Worm (Caenorhabditis elegans) whole organism, young adult: ENCODE results near the gene ZC250.2.

Experiments
- F33H1.4 ChIP-seq: fragments of 200-800 bp; sonication (Bioruptor generic); IDR thresholded peaks from 2 replicates; pipeline ENCODE4 v1.3.6; 2022; ENCODE audit warnings: missing genetic modification reagents, missing genetic modification characterization, missing compliant biosample characterization
- F52B5.7 ChIP-seq: sonication (generic microtip); optimal IDR thresholded peaks from 2 replicates; lab custom pipeline; 2016; ENCODE audit warnings: mild to moderate bottlenecking, missing genetic modification characterization, missing compliant biosample characterization
- Y56A3A.18 ChIP-seq: fragments of 200-800 bp; sonication (Bioruptor generic); IDR thresholded peaks from 2 replicates; pipeline ENCODE4 v1.3.6; 2022; ENCODE audit warnings: missing genetic modification reagents, missing genetic modification characterization, missing compliant biosample characterization
- athp-1 ChIP-seq: sonication (generic microtip); optimal IDR thresholded peaks from 2 replicates; lab custom pipeline; 2017; ENCODE audit warnings: mild to moderate bottlenecking, missing genetic modification characterization, missing compliant biosample characterization
- efl-1 ChIP-seq: fragments of 150-350 bp; optimal IDR thresholded peaks from 2 replicates; lab custom pipeline; 2014; ENCODE audit warnings: missing biosample characterization, missing genetic modification reagents, missing genetic modification characterization
- him-1 ChIP-seq: sonication (generic microtip); optimal IDR thresholded peaks from 2 replicates; lab custom pipeline; 2016; ENCODE audit warnings: missing genotype, missing genetic modification reagents, missing genetic modification characterization, missing compliant biosample characterization
- lir-1 ChIP-seq: fragments of 200-800 bp; sonication (Bioruptor generic); conservative IDR thresholded peaks from 2 replicates; pipeline ENCODE4 v1.3.6; 2022; ENCODE audit warnings: missing genetic modification reagents, missing genetic modification characterization, missing compliant biosample characterization
- madf-8 ChIP-seq: fragments of 200-800 bp; sonication (Bioruptor generic); conservative IDR thresholded peaks from 2 replicates; pipeline ENCODE4 v1.3.6; 2022; ENCODE audit warnings: missing genetic modification reagents, missing genetic modification characterization, missing compliant biosample characterization
- nfyb-1 ChIP-seq: fragments of 200-800 bp; sonication (Bioruptor generic); IDR thresholded peaks from 2 replicates; pipeline ENCODE4 v1.3.6; 2022; ENCODE audit warnings: missing genetic modification reagents, missing genetic modification characterization, missing compliant biosample characterization
- nhr-90 ChIP-seq: sonication (generic microtip); optimal IDR thresholded peaks from 2 replicates; lab custom pipeline; 2016; ENCODE audit warnings: missing genotype, mild to moderate bottlenecking, missing genetic modification characterization, missing compliant biosample characterization
- sptf-2 ChIP-seq: fragments of 200-800 bp; sonication (Bioruptor generic); optimal IDR thresholded peaks from 2 replicates; lab custom pipeline; 2018; ENCODE audit warnings: mild to moderate bottlenecking, missing genetic modification characterization, missing compliant biosample characterization
- ztf-22 ChIP-seq: fragments of 200-800 bp; sonication (Bioruptor generic); optimal IDR thresholded peaks from 2 replicates; lab custom pipeline; 2018; ENCODE audit warnings: mild to moderate bottlenecking, missing genetic modification characterization, moderate library complexity, missing compliant biosample characterization

DNA sequence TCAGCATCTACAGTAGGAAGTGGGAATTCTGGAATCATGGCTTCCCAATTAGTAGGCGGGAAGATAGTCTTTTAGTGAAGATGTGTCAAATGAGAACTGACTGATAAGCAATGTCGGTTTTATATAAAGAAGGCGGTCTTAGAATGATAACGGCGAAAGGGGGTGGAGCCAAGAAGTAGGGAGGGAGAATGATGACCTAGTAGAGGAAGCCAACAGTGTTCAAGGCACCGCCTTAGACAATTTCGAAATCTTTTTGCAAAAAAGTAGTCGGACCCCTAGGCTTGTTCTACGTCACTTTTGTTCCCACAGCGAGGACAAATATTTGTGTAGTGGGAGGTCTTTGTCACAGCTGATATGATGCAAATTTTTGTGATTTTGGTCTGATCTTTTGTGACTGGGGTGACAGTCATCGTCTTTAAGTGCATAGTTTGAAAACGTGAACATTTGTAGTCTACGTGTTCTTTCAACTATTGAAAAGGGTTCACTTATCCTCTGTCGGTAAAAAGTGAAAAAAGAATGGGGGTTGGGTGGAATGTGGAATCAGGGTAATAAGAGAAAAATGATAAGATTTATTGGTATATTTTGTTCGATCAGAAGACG lies 21.0 kb downstream of the ZC250.2 start, which contains the start of gene ZC250.4:
- TF ChIP-seq F33H1.4 (GFP tag; lab: Robert Waterston, UW), result no peak
- TF ChIP-seq efl-1 (GFP tag; lab: Kevin White, UChicago), result no peak
- no peak for TF ChIP-seq ztf-22 (GFP tag; lab: Kevin White, UChicago)
- TF ChIP-seq him-1 (tag; lab: Kevin White, UChicago), result no peak
- no peak for TF ChIP-seq sptf-2
- no peak for TF ChIP-seq F52B5.7 (tag; lab: Kevin White, UChicago)
- TF ChIP-seq athp-1 (tag; lab: Kevin White, UChicago), result no peak
- no peak for TF ChIP-seq nhr-90 (tag; lab: Kevin White, UChicago)
- no peak for TF ChIP-seq lir-1 (GFP tag; lab: Robert Waterston, UW)
- TF ChIP-seq Y56A3A.18 (GFP tag; lab: Robert Waterston, UW), result no peak
- TF ChIP-seq madf-8 (GFP tag; lab: Robert Waterston, UW), result no peak
- TF ChIP-seq nfyb-1, result no peak
